Fruit fly (Drosophila melanogaster) whole organism, embryonic: Measurements from ENCODE around the gene CG12974.

Source experiments
- B-H1 ChIP-seq: fragments of 200-800 bp; sonication (Bioruptor generic); IDR thresholded peaks from 3 replicates; pipeline ENCODE4 v1.3.6; 2022; ENCODE audit warnings: missing biosample characterization, missing genetic modification characterization
- CG11456 ChIP-seq: fragments of 200-800 bp; sonication (Bioruptor generic); IDR thresholded peaks from 3 replicates; pipeline ENCODE4 v1.3.6; 2022; ENCODE audit warnings: missing biosample characterization, missing genetic modification characterization
- CG11560 ChIP-seq: fragments of 200-800 bp; sonication (Bioruptor generic); IDR thresholded peaks from 3 replicates; pipeline ENCODE4 v1.3.6; 2022; ENCODE audit warnings: missing biosample characterization, missing genetic modification characterization
- CG12071 ChIP-seq: fragments of 200-800 bp; sonication (Bioruptor generic); optimal IDR thresholded peaks from 3 replicates; lab custom pipeline; 2018; ENCODE audit warnings: missing biosample characterization, mild to moderate bottlenecking, missing genetic modification characterization
- CG12299 ChIP-seq: fragments of 200-800 bp; sonication (Bioruptor generic); optimal IDR thresholded peaks from 2 replicates; lab custom pipeline; 2018; ENCODE audit warnings: missing biosample characterization, mild to moderate bottlenecking, missing genetic modification characterization
- CG13296 ChIP-seq: fragments of 200-800 bp; sonication (Bioruptor generic); optimal IDR thresholded peaks from 3 replicates; lab custom pipeline; 2018; ENCODE audit warnings: missing biosample characterization, mild to moderate bottlenecking, missing genetic modification characterization
- CG13894 ChIP-seq: fragments of 200-800 bp; sonication (Bioruptor generic); optimal IDR thresholded peaks from 3 replicates; lab custom pipeline; 2018; ENCODE audit warnings: missing biosample characterization, mild to moderate bottlenecking, missing genetic modification characterization, moderate library complexity
- CG15479 ChIP-seq: fragments of 200-800 bp; sonication (Bioruptor generic); optimal IDR thresholded peaks from 3 replicates; lab custom pipeline; 2019; ENCODE audit warnings: missing biosample characterization, mild to moderate bottlenecking, missing genetic modification characterization, moderate library complexity
- CG15601 ChIP-seq: fragments of 200-800 bp; sonication (Bioruptor generic); optimal IDR thresholded peaks from 3 replicates; lab custom pipeline; 2019; ENCODE audit warnings: missing biosample characterization, mild to moderate bottlenecking, missing genetic modification characterization, moderate library complexity
- CG15696 ChIP-seq: fragments of 200-800 bp; sonication (Bioruptor generic); optimal IDR thresholded peaks from 2 replicates; lab custom pipeline; 2019; ENCODE audit warnings: missing biosample characterization, mild to moderate bottlenecking, missing genetic modification characterization, moderate library complexity
- CG1647 ChIP-seq: fragments of 200-800 bp; sonication (Bioruptor generic); optimal IDR thresholded peaks from 3 replicates; lab custom pipeline; 2016; ENCODE audit warnings: missing biosample characterization, missing genetic modification characterization
- CG16813 ChIP-seq: fragments of 200-800 bp; sonication (Bioruptor generic); IDR thresholded peaks from 3 replicates; pipeline ENCODE4 v1.3.6; 2022; ENCODE audit warnings: missing biosample characterization, missing genetic modification characterization; ENCODE audit not compliant: partially characterized antibody
- CG17186 ChIP-seq: fragments of 200-800 bp; sonication (Bioruptor generic); optimal IDR thresholded peaks from 3 replicates; lab custom pipeline; 2017; ENCODE audit warnings: missing biosample characterization, missing genetic modification reagents, missing genetic modification characterization
- CG17802 ChIP-seq: fragments of 200-800 bp; sonication (Bioruptor generic); optimal IDR thresholded peaks from 2 replicates; lab custom pipeline; 2018; ENCODE audit warnings: missing biosample characterization, mild to moderate bottlenecking, missing genetic modification characterization, moderate library complexity
- CG2199 ChIP-seq: fragments of 200-800 bp; sonication (Bioruptor generic); IDR thresholded peaks from 3 replicates; pipeline ENCODE4 v1.3.6; 2022; ENCODE audit warnings: missing biosample characterization, missing genetic modification characterization
- CG31441 ChIP-seq: fragments of 200-800 bp; sonication (Bioruptor generic); IDR thresholded peaks from 2 replicates; pipeline ENCODE4 v1.3.6; 2022; ENCODE audit warnings: missing biosample characterization, missing genetic modification characterization
- CG3163 ChIP-seq: fragments of 200-800 bp; sonication (Bioruptor generic); optimal IDR thresholded peaks from 3 replicates; lab custom pipeline; 2016; ENCODE audit warnings: missing biosample characterization, missing genetic modification characterization
- CG33213 ChIP-seq: fragments of 200-800 bp; sonication (Bioruptor generic); optimal IDR thresholded peaks from 3 replicates; lab custom pipeline; 2016; ENCODE audit warnings: missing biosample characterization, missing genetic modification characterization
- CG4360 ChIP-seq: fragments of 200-800 bp; sonication (Bioruptor generic); IDR thresholded peaks from 2 replicates; pipeline ENCODE4 v1.3.6; 2022; ENCODE audit warnings: missing biosample characterization, missing genetic modification characterization
- CG5953 ChIP-seq: fragments of 200-800 bp; sonication (Bioruptor generic); IDR thresholded peaks from 2 replicates; pipeline ENCODE4 v1.3.6; 2022; ENCODE audit warnings: missing biosample characterization, missing genetic modification characterization
- CG7786 ChIP-seq: fragments of 200-800 bp; sonication (Bioruptor generic); optimal IDR thresholded peaks from 2 replicates; lab custom pipeline; 2016; ENCODE audit warnings: missing biosample characterization, missing genetic modification characterization
- CG9727 ChIP-seq: fragments of 200-800 bp; sonication (Bioruptor generic); optimal IDR thresholded peaks from 3 replicates; lab custom pipeline; 2017; ENCODE audit warnings: missing biosample characterization, mild to moderate bottlenecking, missing genetic modification characterization
- CkIIα-i1 ChIP-seq: fragments of 200-800 bp; sonication (Bioruptor generic); IDR thresholded peaks from 2 replicates; pipeline ENCODE4 v1.3.6; 2022; ENCODE audit warnings: missing biosample characterization, missing genetic modification characterization
- Dip2 ChIP-seq: fragments of 200-800 bp; sonication (Bioruptor generic); IDR thresholded peaks from 2 replicates; pipeline ENCODE4 v1.3.6; 2022; ENCODE audit warnings: missing biosample characterization, missing genetic modification characterization
- H2.0 ChIP-seq: fragments of 200-800 bp; sonication (Bioruptor generic); IDR thresholded peaks from 2 replicates; pipeline ENCODE4 v1.3.6; 2022; ENCODE audit warnings: missing biosample characterization, missing genetic modification characterization
- Hr3 ChIP-seq: fragments of 200-800 bp; sonication (Bioruptor generic); optimal IDR thresholded peaks from 3 replicates; lab custom pipeline; 2016; ENCODE audit warnings: missing biosample characterization, missing genetic modification characterization
- Mrtf ChIP-seq: fragments of 200-800 bp; sonication (Bioruptor generic); IDR thresholded peaks from 3 replicates; pipeline ENCODE4 v1.3.6; 2022; ENCODE audit warnings: missing biosample characterization, missing genetic modification characterization
- NFAT ChIP-seq: fragments of 200-800 bp; sonication (Bioruptor generic); IDR thresholded peaks from 2 replicates; pipeline ENCODE4 v1.3.6; 2022; ENCODE audit warnings: missing biosample characterization, missing genetic modification characterization
- Neu2 ChIP-seq: fragments of 200-800 bp; sonication (Bioruptor generic); optimal IDR thresholded peaks from 3 replicates; lab custom pipeline; 2016; ENCODE audit warnings: missing biosample characterization, missing genetic modification characterization, borderline replicate concordance
- Oli ChIP-seq: fragments of 200-800 bp; sonication (Bioruptor generic); optimal IDR thresholded peaks from 2 replicates; lab custom pipeline; 2018; ENCODE audit warnings: missing biosample characterization, mild to moderate bottlenecking, missing genetic modification characterization, moderate library complexity
- PHDP ChIP-seq: fragments of 200-800 bp; sonication (Bioruptor generic); optimal IDR thresholded peaks from 3 replicates; lab custom pipeline; 2018; ENCODE audit warnings: missing biosample characterization, mild to moderate bottlenecking, missing genetic modification characterization, moderate library complexity
- Rfx ChIP-seq: fragments of 200-800 bp; sonication (Bioruptor generic); IDR thresholded peaks from 2 replicates; pipeline ENCODE4 v1.3.6; 2022; ENCODE audit warnings: missing biosample characterization, missing genetic modification characterization
- Ssrp ChIP-seq: fragments of 200-800 bp; sonication (Bioruptor generic); optimal IDR thresholded peaks from 2 replicates; lab custom pipeline; 2018; ENCODE audit warnings: missing biosample characterization, mild to moderate bottlenecking, missing genetic modification characterization, moderate library complexity
- TFAM ChIP-seq: fragments of 200-800 bp; sonication (Bioruptor generic); optimal IDR thresholded peaks from 2 replicates; lab custom pipeline; 2017; ENCODE audit warnings: missing biosample characterization, missing genetic modification characterization, inconsistent platforms
- cato ChIP-seq: fragments of 200-800 bp; sonication (Bioruptor generic); optimal IDR thresholded peaks from 2 replicates; lab custom pipeline; 2016; ENCODE audit warnings: missing biosample characterization, missing genetic modification characterization, borderline replicate concordance
- chif ChIP-seq, 2 experiments: fragments of 200-800 bp; sonication (Bioruptor generic); optimal IDR thresholded peaks; 3 replicates each; lab custom pipeline; 2016; ENCODE audit warnings: missing biosample characterization in 2 of 2, missing genetic modification characterization in 2 of 2
- chinmo ChIP-seq: fragments of 200-800 bp; sonication (Bioruptor generic); IDR thresholded peaks from 4 replicates; pipeline ENCODE4 v1.3.6; 2022; ENCODE audit warnings: missing biosample characterization, missing genetic modification characterization; ENCODE audit not compliant: partially characterized antibody
- dmrt99B ChIP-seq: fragments of 200-800 bp; sonication (Bioruptor generic); optimal IDR thresholded peaks from 2 replicates; lab custom pipeline; 2018; ENCODE audit warnings: missing biosample characterization, mild to moderate bottlenecking, missing genetic modification characterization, moderate library complexity
- emc ChIP-seq: fragments of 200-800 bp; sonication (Bioruptor generic); optimal IDR thresholded peaks from 2 replicates; lab custom pipeline; 2016; ENCODE audit warnings: missing biosample characterization, missing genetic modification characterization
- gt ChIP-seq: fragments of 200-800 bp; sonication (Bioruptor generic); IDR thresholded peaks from 2 replicates; pipeline ENCODE4 v1.3.6; 2022; ENCODE audit warnings: missing biosample characterization, missing genetic modification characterization
- h ChIP-seq: fragments of >200 bp; optimal IDR thresholded peaks from 2 replicates; lab custom pipeline; 2017
- nom ChIP-seq: fragments of 200-800 bp; sonication (Bioruptor generic); optimal IDR thresholded peaks from 2 replicates; lab custom pipeline; 2017; ENCODE audit warnings: missing biosample characterization, missing genetic modification characterization, mild to moderate bottlenecking, moderate library complexity, missing genetic modification reagents
- pfk ChIP-seq: fragments of 200-800 bp; sonication (Bioruptor generic); optimal IDR thresholded peaks from 2 replicates; lab custom pipeline; 2018; ENCODE audit warnings: missing biosample characterization, mild to moderate bottlenecking, missing genetic modification characterization, moderate library complexity
- rib ChIP-seq: fragments of 200-800 bp; sonication (Bioruptor generic); IDR thresholded peaks from 2 replicates; pipeline ENCODE4 v1.3.6; 2022; ENCODE audit warnings: missing biosample characterization, missing genetic modification characterization
- sisA ChIP-seq: fragments of 200-800 bp; sonication (Bioruptor generic); IDR thresholded peaks from 2 replicates; pipeline ENCODE4 v1.3.6; 2022; ENCODE audit warnings: missing biosample characterization, missing genetic modification characterization
- slbo ChIP-seq: fragments of 200-800 bp; sonication (Bioruptor generic); IDR thresholded peaks from 2 replicates; pipeline ENCODE4 v1.3.6; 2022; ENCODE audit warnings: missing biosample characterization, missing genetic modification characterization
- sna ChIP-seq: fragments of 200-800 bp; sonication (Bioruptor generic); IDR thresholded peaks from 2 replicates; pipeline ENCODE4 v1.3.6; 2022; ENCODE audit warnings: missing biosample characterization, missing genetic modification characterization; ENCODE audit not compliant: partially characterized antibody
- tin ChIP-seq: fragments of 200-800 bp; sonication (Bioruptor generic); optimal IDR thresholded peaks from 3 replicates; lab custom pipeline; 2016; ENCODE audit warnings: missing biosample characterization, missing genetic modification characterization
- zf30C ChIP-seq: fragments of 200-800 bp; sonication (Bioruptor generic); optimal IDR thresholded peaks from 3 replicates; lab custom pipeline; 2018; ENCODE audit warnings: missing biosample characterization, mild to moderate bottlenecking, missing genetic modification characterization

Gene CG12974

DNA sequence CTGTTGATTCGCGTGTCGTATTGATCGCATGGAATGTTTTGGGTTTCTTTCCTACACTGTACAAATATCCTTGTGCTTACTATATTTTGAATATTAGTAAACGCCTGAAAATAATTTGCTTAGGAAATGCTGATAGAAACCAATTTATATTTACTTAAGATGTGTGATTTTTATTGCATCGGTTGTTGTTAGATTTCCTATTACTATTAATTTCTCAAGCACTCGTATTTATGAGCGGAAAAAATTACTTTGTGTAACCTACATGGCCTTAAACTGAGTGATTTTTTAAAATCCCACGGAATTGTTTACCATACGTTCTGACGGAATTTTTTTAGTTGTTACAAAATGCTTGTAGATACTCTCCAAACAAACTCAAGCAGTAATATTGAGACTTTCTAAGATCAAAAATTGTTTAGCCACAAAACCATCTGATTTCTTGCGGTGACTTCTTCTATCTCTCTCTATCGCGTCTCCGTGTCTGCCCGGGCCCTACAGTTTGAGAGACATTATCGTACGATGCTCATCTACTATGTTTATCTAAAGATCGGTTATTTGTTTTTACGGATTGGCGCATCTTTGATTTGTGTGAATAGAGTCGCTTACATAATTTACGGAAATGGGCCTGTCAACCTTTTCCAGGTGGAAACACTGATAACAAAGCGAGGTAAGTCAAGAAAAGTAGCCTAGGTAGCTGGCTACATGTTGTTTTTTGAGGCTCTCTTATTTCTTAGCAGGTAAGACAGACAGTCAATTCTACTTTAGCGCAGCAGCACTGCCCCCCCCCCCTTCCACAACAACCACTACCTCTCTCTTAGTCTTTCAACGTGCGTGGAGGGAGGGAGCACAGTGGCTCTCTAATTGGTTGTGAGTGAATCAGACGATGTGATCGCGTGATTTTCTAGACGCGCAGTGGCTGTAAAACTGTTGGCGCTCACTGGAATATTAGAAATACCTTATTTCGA, 9.2 kb downstream of the CG12974 start (continued):
- TF ChIP-seq CG15696 (peak; percentile 69), CG4360 (GFP tag; lab: Robert Waterston, UW) (peak; percentile 75; the same call in 1 of the 2 replicates), TFAM (no peak), Neu2 (GFP tag; lab: Kevin White, UChicago) (peak; percentile 26), chinmo (0 out of 4 replicates have a peak, but pooled peaks have one; percentile 39), dmrt99B (tag; lab: Kevin White, UChicago) (peak; percentile 75), CkIIα-i1 (GFP tag; lab: Robert Waterston, UW) (no peak), CG12299 (no peak), CG17186 (no peak), CG5953 (GFP tag; lab: Robert Waterston, UW) (no peak), sna (no peak), CG31441 (GFP tag; lab: Robert Waterston, UW) (peak; percentile 67; the same call in 1 of the 2 replicates), sisA (peak; percentile 54), CG33213 (GFP tag; lab: Kevin White, UChicago) (peak; percentile 44), CG1647 (no peak), CG13296 (GFP tag; lab: Kevin White, UChicago) (peak; percentile 24), CG13894 (peak; percentile 7), chif (GFP tag; optimal IDR thresholded peaks at IDR 0.05; lab: Kevin White, UChicago) (peak; percentile 53 to 73), CG11560 (tag; lab: Robert Waterston, UW) (no peak), tin (GFP tag; lab: Kevin White, UChicago) (peak; percentile 32), Hr3 (GFP tag; lab: Kevin White, UChicago) (peak; percentile 47), Ssrp (tag; lab: Kevin White, UChicago) (peak; percentile 68), rib (GFP tag; lab: Robert Waterston, UW) (no peak), pfk (GFP tag; lab: Kevin White, UChicago) (no peak), H2.0 (GFP tag; lab: Robert Waterston, UW) (no peak), nom (GFP tag; lab: Kevin White, UChicago) (no peak), cato (GFP tag; lab: Kevin White, UChicago) (peak; percentile 31), PHDP (tag; lab: Kevin White, UChicago) (peak; percentile 56), CG16813 (GFP tag; lab: Robert Waterston, UW) (no peak), emc (GFP tag; lab: Kevin White, UChicago) (no peak), Oli (peak; percentile 78), CG17802 (peak; percentile 35), CG15479 (GFP tag; lab: Kevin White, UChicago) (peak; percentile 63), CG3163 (GFP tag; lab: Kevin White, UChicago) (peak; percentile 87), zf30C (GFP tag; lab: Kevin White, UChicago) (peak; percentile 85), NFAT (peak; percentile 37), Mrtf (GFP tag; lab: Robert Waterston, UW) (0 out of 3 replicates have a peak, but pooled peaks have one; percentile 30), CG2199 (GFP tag; lab: Robert Waterston, UW) (peak; percentile 45; the same call in 1 of the 3 replicates), h (lab: Kevin White, UChicago) (no peak), B-H1 (GFP tag; lab: Robert Waterston, UW) (no peak), CG15601 (tag; lab: Kevin White, UChicago) (no peak), CG7786 (peak; percentile 68), CG9727 (GFP tag; lab: Kevin White, UChicago) (peak; percentile 84), slbo (GFP tag; lab: Robert Waterston, UW) (peak; percentile 38), gt (GFP tag; lab: Robert Waterston, UW) (no peak), CG12071 (GFP tag; lab: Kevin White, UChicago) (no peak), Dip2 (GFP tag; lab: Robert Waterston, UW) (no peak), CG11456 (GFP tag; lab: Robert Waterston, UW) (no peak), Rfx (peak; percentile 33)
